Fruit fly (Drosophila melanogaster): ENCODE results near the gene CG32219.

DNA sequence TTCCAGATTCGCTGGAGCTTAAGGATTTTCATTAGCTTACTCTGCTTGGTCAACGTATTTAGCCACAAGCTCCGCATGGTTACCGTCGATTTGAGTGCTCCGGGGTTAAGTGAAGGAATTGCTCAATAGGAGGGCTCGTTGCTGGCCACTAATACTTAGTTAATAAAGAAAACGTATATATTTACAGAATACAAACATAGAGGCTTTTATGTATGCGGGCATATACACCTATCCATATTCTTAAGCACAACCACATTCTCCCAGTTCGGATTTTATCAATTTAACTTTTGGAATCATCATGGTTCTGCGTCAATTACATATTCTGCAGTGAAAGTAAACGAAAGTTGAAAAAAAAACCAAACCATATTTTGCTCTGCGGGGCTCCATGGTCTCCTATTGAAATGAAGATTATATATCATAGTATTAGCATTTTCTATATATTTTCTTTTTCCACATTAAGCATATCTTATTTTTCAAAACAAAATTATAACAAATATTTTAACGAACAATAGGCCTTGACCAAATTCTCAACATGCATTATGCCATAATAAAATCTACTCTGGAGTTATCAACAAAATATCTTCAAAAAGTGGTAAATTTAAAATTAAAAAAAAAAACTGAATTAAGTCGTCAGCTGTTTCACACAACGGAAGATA is 49.3 kb upstream of the CG32219 start, which contains the start of the genes Tom20 and Gabat:
- no peak for TF ChIP-seq CG8478 (optimal IDR thresholded peaks at IDR 0.05)
- TF ChIP-seq psq (optimal IDR thresholded peaks at IDR 0.05): no peak
- TF ChIP-seq usp (GFP tag; optimal IDR thresholded peaks at IDR 0.05): no peak
- TF ChIP-seq pan (optimal IDR thresholded peaks at IDR 0.05): no peak
- no peak for TF ChIP-seq Dll (optimal IDR thresholded peaks at IDR 0.05)
